Worm (Caenorhabditis elegans) whole organism, early embryonic: ENCODE results near the gene mth-1.

Source experiments
- B0310.2 ChIP-seq: sonication (generic microtip); optimal IDR thresholded peaks from 2 replicates; lab custom pipeline; 2016; ENCODE audit warnings: mild to moderate bottlenecking, missing genetic modification characterization, missing compliant biosample characterization
- ama-1 ChIP-seq: fragments of 150-350 bp; optimal IDR thresholded peaks from 2 replicates; lab custom pipeline; 2014
- ceh-13 ChIP-seq: fragments of 200-800 bp; sonication (Bioruptor generic); optimal IDR thresholded peaks from 2 replicates; lab custom pipeline; 2018; ENCODE audit warnings: mild to moderate bottlenecking, missing genetic modification characterization, missing compliant biosample characterization
- ceh-36 ChIP-seq: sonication (generic microtip); optimal IDR thresholded peaks from 2 replicates; lab custom pipeline; 2016; ENCODE audit warnings: missing genetic modification characterization, inconsistent platforms, missing compliant biosample characterization
- flt-1 ChIP-seq: fragments of 200-800 bp; sonication (Bioruptor generic); IDR thresholded peaks from 2 replicates; pipeline ENCODE4 v1.3.6; 2022; ENCODE audit warnings: missing genetic modification characterization, missing compliant biosample characterization
- scrt-1 ChIP-seq: fragments of 200-800 bp; sonication (Bioruptor generic); IDR thresholded peaks from 2 replicates; pipeline ENCODE4 v1.3.6; 2022; ENCODE audit warnings: missing genetic modification characterization, missing compliant biosample characterization

DNA sequence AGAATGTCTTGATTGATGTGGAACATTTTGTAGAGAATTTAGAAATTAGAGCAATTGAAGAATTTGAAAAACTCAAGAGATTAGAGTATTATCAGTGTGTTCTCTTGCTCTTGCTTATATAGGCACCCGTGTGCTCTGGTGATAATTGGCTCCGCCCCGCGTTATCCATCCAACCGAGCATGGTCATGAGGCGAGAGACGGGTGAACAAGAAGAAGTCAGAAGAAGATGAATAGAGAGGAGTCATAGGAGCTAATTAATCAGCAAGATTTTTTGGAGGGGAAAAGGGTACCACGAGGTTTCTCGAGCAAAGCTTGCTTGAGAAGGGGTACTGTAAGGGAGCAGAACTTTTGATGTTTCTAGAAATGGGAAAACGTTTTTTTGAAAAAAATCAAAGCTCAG, 45.8 kb downstream of the mth-1 start:
- no peak for TF ChIP-seq ceh-13 (GFP tag; lab: Kevin White, UChicago)
- no peak for TF ChIP-seq B0310.2 (tag; lab: Kevin White, UChicago)
- no peak for TF ChIP-seq ceh-36 (tag; lab: Kevin White, UChicago)
- TF ChIP-seq ama-1 (lab: Kevin White, UChicago) = no peak
- TF ChIP-seq flt-1 (GFP tag; lab: Robert Waterston, UW) = no peak
- no peak for TF ChIP-seq scrt-1 (GFP tag; lab: Robert Waterston, UW)
